Worm (Caenorhabditis elegans) whole organism, young adult: ENCODE data around the gene T13G4.1.

Experiments used
- ama-1 ChIP-seq, 3 experiments: fragments of 150-350 bp in 1 of 3; sonication (generic microtip) in 2 of 3; optimal IDR thresholded peaks; 2 replicates each; lab custom pipeline; 2014 to 2018; ENCODE audit warnings: missing biosample characterization in 2 of 3, missing genetic modification characterization in 2 of 3, missing genetic modification reagents in 2 of 3
- nfyb-1 ChIP-seq: fragments of 200-800 bp; sonication (Bioruptor generic); IDR thresholded peaks from 2 replicates; pipeline ENCODE4 v1.3.6; 2022; ENCODE audit warnings: missing genetic modification reagents, missing genetic modification characterization, missing compliant biosample characterization
- nhr-27 ChIP-seq: fragments of 200-800 bp; sonication (Bioruptor generic); optimal IDR thresholded peaks from 2 replicates; lab custom pipeline; 2018; ENCODE audit warnings: mild to moderate bottlenecking, missing genetic modification characterization, moderate library complexity, missing compliant biosample characterization
- nhr-90 ChIP-seq: sonication (generic microtip); optimal IDR thresholded peaks from 2 replicates; lab custom pipeline; 2016; ENCODE audit warnings: missing genotype, mild to moderate bottlenecking, missing genetic modification characterization, missing compliant biosample characterization

- TF ChIP-seq nhr-27 = no peak
- TF ChIP-seq nhr-90 = no peak
- TF ChIP-seq ama-1 (optimal IDR thresholded peaks at IDR 0.05; lab: Kevin White, UChicago) = no peak
- TF ChIP-seq ama-1 (GFP tag; optimal IDR thresholded peaks at IDR 0.05; lab: Kevin White, UChicago) = no peak
- no peak for TF ChIP-seq nfyb-1 (GFP tag; lab: Robert Waterston, UW)
Observed at ce11 chrX:1242763-1243162, 49.8 kb downstream of the T13G4.1 start.
